Worm (Caenorhabditis elegans): ENCODE data around the gene AH9.6.

Gene AH9.6

ce11 chrX:2242568-2243185 lies 25.3 kb downstream of the AH9.6 start, which contains the start of gene rpl-11.2 (continued):
- no peak for TF ChIP-seq ama-1 (optimal IDR thresholded peaks at IDR 0.05)
- no peak for TF ChIP-seq ama-1 (GFP tag; optimal IDR thresholded peaks at IDR 0.05)
- peak; percentile 15 for TF ChIP-seq snpc-4 (GFP tag; optimal IDR thresholded peaks at IDR 0.05)
- peak in 3 of 4 experiments; percentile 35 to 69 (median 63) for TF ChIP-seq snpc-4 (tag; optimal IDR thresholded peaks at IDR 0.05)
- peak; percentile 9 for TF ChIP-seq efl-1 (GFP tag; optimal IDR thresholded peaks at IDR 0.05)
- no peak for TF ChIP-seq madf-6 (GFP tag; IDR thresholded peaks at IDR 0.05)
- peak; percentile 51; the same call in 1 of the 2 replicates for TF ChIP-seq cebp-1 (GFP tag; IDR thresholded peaks at IDR 0.05)
- no peak for TF ChIP-seq cebp-1 (tag; optimal IDR thresholded peaks at IDR 0.05)
- TF ChIP-seq rcor-1 (GFP tag; IDR thresholded peaks at IDR 0.05), result peak; percentile 80
- no peak for TF ChIP-seq ceh-40 (GFP tag; IDR thresholded peaks at IDR 0.05)
- peak; percentile 52 for TF ChIP-seq ets-4 (GFP tag; optimal IDR thresholded peaks at IDR 0.05)
- TF ChIP-seq dpl-1 (GFP tag; optimal IDR thresholded peaks at IDR 0.05), result no peak
- peak; percentile 92 for TF ChIP-seq K12H6.12 (tag; optimal IDR thresholded peaks at IDR 0.05)
- TF ChIP-seq B0261.1 (tag; optimal IDR thresholded peaks at IDR 0.05), result peak; percentile 6
- peak; percentile 74; the same call in 1 of the 2 replicates for TF ChIP-seq hmg-20 (GFP tag; IDR thresholded peaks at IDR 0.05)
- TF ChIP-seq T07F8.4 (tag; optimal IDR thresholded peaks at IDR 0.05), result no peak
- TF ChIP-seq zfh-2 (GFP tag; conservative IDR thresholded peaks at IDR 0.05), result no peak
- TF ChIP-seq rpc-1 (optimal IDR thresholded peaks at IDR 0.05), result peak; percentile 27
- no peak for TF ChIP-seq rpc-1 (tag; optimal IDR thresholded peaks at IDR 0.05)
- TF ChIP-seq ztf-3 (GFP tag; optimal IDR thresholded peaks at IDR 0.05), result peak; percentile 16
- TF ChIP-seq mel-28 (tag; optimal IDR thresholded peaks at IDR 0.05; ENCODE audit: borderline replicate concordance), result no peak

- TF ChIP-seq egrh-3 (GFP tag; IDR thresholded peaks at IDR 0.05) (no peak), mxl-1 (tag; optimal IDR thresholded peaks at IDR 0.05) (no peak), snpc-4 (GFP tag; optimal IDR thresholded peaks at IDR 0.05) (no peak), snpc-4 (tag; optimal IDR thresholded peaks at IDR 0.05) (peak in 1 of 4 experiments; percentile 11), lin-40 (tag; optimal IDR thresholded peaks at IDR 0.05) (no peak), lin-35 (GFP tag; optimal IDR thresholded peaks at IDR 0.05) (no peak), lir-1 (GFP tag; conservative IDR thresholded peaks at IDR 0.05) (no peak), ztf-6 (GFP tag; IDR thresholded peaks at IDR 0.05) (no peak), F57C9.4 (tag; optimal IDR thresholded peaks at IDR 0.05) (no peak), ets-4 (GFP tag; optimal IDR thresholded peaks at IDR 0.05) (no peak)
Observed at ce11 chrX:2241147-2241798, 26.7 kb downstream of the AH9.6 start.

ce11 chrX:2237438-2237961 lies 30.4 kb downstream of the AH9.6 start, which contains the start of gene vha-15:
Gene vha-15 (plus strand): TSS chrX:2237911.
- TF ChIP-seq T26A5.8 (tag; optimal IDR thresholded peaks at IDR 0.05) (no peak), F55B11.4 (tag; optimal IDR thresholded peaks at IDR 0.05; ENCODE audit: borderline replicate concordance, insufficient read depth) (no peak), ama-1 (optimal IDR thresholded peaks at IDR 0.05) (no peak), ama-1 (GFP tag; optimal IDR thresholded peaks at IDR 0.05) (no peak), snpc-3.4 (tag; optimal IDR thresholded peaks at IDR 0.05) (no peak), dpff-1 (tag; optimal IDR thresholded peaks at IDR 0.05) (no peak), mel-28 (tag; optimal IDR thresholded peaks at IDR 0.05; ENCODE audit: borderline replicate concordance) (no peak), cebp-2 (GFP tag; IDR thresholded peaks at IDR 0.05) (no peak), unc-62 (GFP tag; optimal IDR thresholded peaks at IDR 0.05) (peak; percentile 7), nhr-27 (tag; optimal IDR thresholded peaks at IDR 0.05) (no peak), ztf-3 (GFP tag; optimal IDR thresholded peaks at IDR 0.05) (no peak), F52B5.7 (tag; optimal IDR thresholded peaks at IDR 0.05) (no peak), cebp-1 (GFP tag; IDR thresholded peaks at IDR 0.05) (no peak), cebp-1 (tag; optimal IDR thresholded peaks at IDR 0.05) (peak; percentile 62), nfyb-1 (GFP tag; IDR thresholded peaks at IDR 0.05) (no peak), mxl-1 (tag; optimal IDR thresholded peaks at IDR 0.05) (no peak), ceh-91 (GFP tag; IDR thresholded peaks at IDR 0.05) (no peak), C17E4.6 (GFP tag; IDR thresholded peaks at IDR 0.05) (no peak), ceh-27 (GFP tag; optimal IDR thresholded peaks at IDR 0.05) (peak; percentile 48), Y67H2A.10 (GFP tag; conservative IDR thresholded peaks at IDR 0.05) (no peak), F33H1.4 (GFP tag; IDR thresholded peaks at IDR 0.05) (peak; percentile 63), nhr-120 (GFP tag; IDR thresholded peaks at IDR 0.05) (no peak), attf-6 (GFP tag; IDR thresholded peaks at IDR 0.05) (no peak), nhr-90 (tag; optimal IDR thresholded peaks at IDR 0.05) (no peak)
